Worm (Caenorhabditis elegans): ENCODE data around the gene slc-36.1.
"Not testable (repeated sequence)": the region's sequence is repeated elsewhere in the genome, so short reads cannot be mapped to it uniquely, and the experiment has no call there.

Gene slc-36.1

DNA sequence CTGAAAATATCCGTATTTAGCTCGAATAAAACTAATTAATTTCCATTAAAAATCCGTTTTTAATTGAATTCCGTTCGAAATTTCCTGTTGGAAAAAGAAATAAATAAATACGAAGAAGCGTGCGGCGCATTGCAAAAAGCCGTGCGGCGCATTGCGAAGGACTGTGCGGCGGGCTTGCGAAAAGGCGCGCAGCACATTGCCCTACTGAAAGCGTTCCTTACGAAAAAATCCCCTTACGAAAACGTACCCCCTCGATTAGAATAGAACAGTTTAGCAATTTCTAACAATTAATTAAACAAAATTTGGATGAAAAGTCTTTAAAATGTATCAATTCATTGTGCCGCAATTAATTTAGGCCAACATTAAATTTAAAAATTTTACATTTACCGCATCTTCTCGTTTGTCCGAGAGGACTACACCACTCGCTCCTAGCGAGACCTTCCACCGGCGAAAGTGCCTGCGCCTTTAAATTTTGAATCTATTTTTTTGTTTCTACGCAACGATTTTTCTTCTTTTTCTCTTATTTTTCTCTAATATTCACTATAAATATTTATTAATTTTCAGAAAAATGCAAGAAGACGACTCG, 10.9 kb upstream of the slc-36.1 start, which contains the start of gene npp-18:
TSS of gene npp-18 (plus strand) at position 565 of the 586 bp plus-strand sequence.
- peak; percentile 62; the same call in 1 of the 2 replicates for TF ChIP-seq ceh-45 (GFP tag; IDR thresholded peaks at IDR 0.05)
- TF ChIP-seq unc-3 (GFP tag; conservative IDR thresholded peaks at IDR 0.05) = peak; percentile 74; the same call in 1 of the 2 replicates
- not testable (repeated sequence) for TF ChIP-seq unc-3 (tag; optimal IDR thresholded peaks at IDR 0.05)

- TF ChIP-seq elt-2 (tag; optimal IDR thresholded peaks at IDR 0.05) (peak; percentile 51), eyg-1 (tag; optimal IDR thresholded peaks at IDR 0.05) (no peak), ceh-45 (GFP tag; IDR thresholded peaks at IDR 0.05) (no peak)
These were observed 8.4 kb upstream of the slc-36.1 start, which contains the start of gene pgm-2 for ce11 chrIII:13298722-13299431. TSS of gene pgm-2 (plus strand) at chrIII:13299378.

ce11 chrIII:13301983-13302382, 5.3 kb upstream of the slc-36.1 start:
- no peak for TF ChIP-seq rnt-1 (tag; optimal IDR thresholded peaks at IDR 0.05)
- TF ChIP-seq unc-3 (GFP tag; conservative IDR thresholded peaks at IDR 0.05) = no peak
- no peak for TF ChIP-seq unc-3 (tag; optimal IDR thresholded peaks at IDR 0.05)
- TF ChIP-seq nhr-11 (tag; optimal IDR thresholded peaks at IDR 0.05) = no peak
- TF ChIP-seq ceh-34 (tag; optimal IDR thresholded peaks at IDR 0.05) = no peak
- TF ChIP-seq ceh-31 (tag; optimal IDR thresholded peaks at IDR 0.05) = no peak
- no peak for TF ChIP-seq elt-4 (tag; optimal IDR thresholded peaks at IDR 0.05)
- no peak for TF ChIP-seq unc-86 (tag; optimal IDR thresholded peaks at IDR 0.05)
- no peak for TF ChIP-seq zip-5 (tag; optimal IDR thresholded peaks at IDR 0.05)
- no peak for TF ChIP-seq pax-1 (tag; optimal IDR thresholded peaks at IDR 0.05)
- TF ChIP-seq T23F11.4 (GFP tag; optimal IDR thresholded peaks at IDR 0.05) = no peak
- no peak for TF ChIP-seq lim-6 (tag; optimal IDR thresholded peaks at IDR 0.05)
- no peak for TF ChIP-seq fkh-10 (GFP tag; optimal IDR thresholded peaks at IDR 0.05)
- no peak for TF ChIP-seq fax-1 (tag; optimal IDR thresholded peaks at IDR 0.05)
- no peak for TF ChIP-seq ceh-14 (tag; optimal IDR thresholded peaks at IDR 0.05)
- no peak for TF ChIP-seq pag-3 (tag; optimal IDR thresholded peaks at IDR 0.05; ENCODE audit: borderline replicate concordance)
- TF ChIP-seq hlh-13 (GFP tag; optimal IDR thresholded peaks at IDR 0.05) = no peak
- no peak for TF ChIP-seq odd-2 (tag; optimal IDR thresholded peaks at IDR 0.05)
- TF ChIP-seq ztf-16 (tag; optimal IDR thresholded peaks at IDR 0.05) = no peak
- TF ChIP-seq ahr-1 (tag; optimal IDR thresholded peaks at IDR 0.05) = no peak
- no peak for TF ChIP-seq elt-2 (tag; optimal IDR thresholded peaks at IDR 0.05)

DNA sequence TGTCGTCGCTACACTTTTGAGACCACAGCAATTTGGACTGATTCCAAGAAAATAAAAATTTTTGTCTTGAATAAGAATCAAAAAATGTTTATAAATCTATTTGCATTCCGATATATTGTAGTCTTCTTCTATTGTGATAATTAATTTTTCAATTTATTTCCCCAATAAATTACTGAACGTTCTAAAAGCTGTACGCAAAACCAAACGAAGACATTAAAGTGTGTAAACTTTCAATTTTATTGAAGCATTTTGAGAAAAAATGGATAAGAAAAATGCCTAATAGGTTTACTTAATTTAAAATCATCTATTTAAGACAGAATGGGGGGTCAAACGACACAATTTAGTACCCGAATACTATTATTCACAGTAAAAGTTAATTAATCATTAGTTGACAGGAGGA, 4.7 kb upstream of the slc-36.1 start:
- TF ChIP-seq npax-4 (tag; optimal IDR thresholded peaks at IDR 0.05) (no peak), ceh-31 (tag; optimal IDR thresholded peaks at IDR 0.05) (no peak), pha-2 (tag; optimal IDR thresholded peaks at IDR 0.05) (no peak), unc-55 (GFP tag; optimal IDR thresholded peaks at IDR 0.05) (no peak), hlh-6 (tag; optimal IDR thresholded peaks at IDR 0.05) (no peak), ztf-16 (tag; optimal IDR thresholded peaks at IDR 0.05) (no peak), fkh-10 (GFP tag; optimal IDR thresholded peaks at IDR 0.05) (no peak), hlh-13 (GFP tag; optimal IDR thresholded peaks at IDR 0.05) (no peak), ceh-45 (GFP tag; IDR thresholded peaks at IDR 0.05) (no peak), dve-1 (tag; optimal IDR thresholded peaks at IDR 0.05) (no peak), ceh-6 (GFP tag; optimal IDR thresholded peaks at IDR 0.05) (no peak), nfya-1 (tag; optimal IDR thresholded peaks at IDR 0.05) (no peak), eyg-1 (tag; optimal IDR thresholded peaks at IDR 0.05) (no peak), dmd-4 (tag; optimal IDR thresholded peaks at IDR 0.05; ENCODE audit: borderline replicate concordance) (no peak), pag-3 (tag; optimal IDR thresholded peaks at IDR 0.05; ENCODE audit: borderline replicate concordance) (no peak), K09A11.1 (tag; optimal IDR thresholded peaks at IDR 0.05; ENCODE audit: insufficient read depth) (no peak), mec-3 (tag; optimal IDR thresholded peaks at IDR 0.05; ENCODE audit: borderline replicate concordance) (no peak)

Data from whole organism, late embryonic.